Comparison of ENCODE assay signal across 2 fruit fly cellular contexts in genomic region chr3L:765095-765494, dm6.
TF ChIP-seq lines count a peak whose summit lies in the region.

No protein-coding gene starts in this region.

- no peak for TF ChIP-seq CTCF in whole organism, embryonic (GFP tag; optimal IDR thresholded peaks at IDR 0.05; lab: Kevin White, UChicago)

TF ChIP-seq in whole organism, adult, 20 proteins besides CTCF, POLR2A, EP300 and RAD21:
- TF ChIP-seq Mnt (GFP tag; optimal IDR thresholded peaks at IDR 0.05; lab: Kevin White, UChicago) (no peak), tj (GFP tag; optimal IDR thresholded peaks at IDR 0.05; lab: Kevin White, UChicago) (peak; percentile 97)
TF ChIP-seq in whole organism, adult: peak in this region for 1.

TF ChIP-seq in whole organism, embryonic, 481 proteins besides CTCF, POLR2A, EP300 and RAD21:
- 0 out of 3 replicates have a peak, but pooled peaks have one; percentile 5 for TF ChIP-seq zfh1 (GFP tag; IDR thresholded peaks at IDR 0.05; lab: Robert Waterston, UW)
- peak; percentile 29 for TF ChIP-seq sens (GFP tag; lab: Kevin White, UChicago)
- no peak for TF ChIP-seq tna (GFP tag; IDR thresholded peaks at IDR 0.05; lab: Robert Waterston, UW; ENCODE audit: partially characterized antibody)
